Fruit fly (Drosophila melanogaster): ENCODE data around the gene IM33.
A peak's percentile ranks its signal among the peaks of the same experiment; 100 is the strongest.

Gene IM33

DNA sequence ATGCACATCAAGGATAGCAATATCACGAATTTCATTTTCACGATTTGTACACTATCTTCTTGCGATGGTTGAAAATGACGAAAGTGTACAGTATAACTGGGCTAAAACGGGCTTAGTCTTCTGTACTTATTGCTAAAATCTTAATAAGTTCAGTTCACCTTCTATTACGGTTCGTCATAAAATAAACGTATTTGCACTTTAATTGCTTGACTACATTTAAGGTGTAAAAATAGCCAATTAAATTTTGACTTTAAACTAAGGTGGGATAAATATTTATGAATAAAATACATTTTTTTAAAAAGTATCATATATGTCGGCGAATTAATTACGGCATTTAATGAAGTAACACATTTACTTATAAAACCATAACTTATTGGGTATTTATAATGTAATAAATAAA is 26.8 kb downstream of the IM33 start, which contains the start of gene Sfp24Bb:
Gene Sfp24Bb (minus strand): TSS at position 101 of the 400 bp plus-strand sequence.
- TF ChIP-seq noc (tag; optimal IDR thresholded peaks at IDR 0.05) = no peak

DNA sequence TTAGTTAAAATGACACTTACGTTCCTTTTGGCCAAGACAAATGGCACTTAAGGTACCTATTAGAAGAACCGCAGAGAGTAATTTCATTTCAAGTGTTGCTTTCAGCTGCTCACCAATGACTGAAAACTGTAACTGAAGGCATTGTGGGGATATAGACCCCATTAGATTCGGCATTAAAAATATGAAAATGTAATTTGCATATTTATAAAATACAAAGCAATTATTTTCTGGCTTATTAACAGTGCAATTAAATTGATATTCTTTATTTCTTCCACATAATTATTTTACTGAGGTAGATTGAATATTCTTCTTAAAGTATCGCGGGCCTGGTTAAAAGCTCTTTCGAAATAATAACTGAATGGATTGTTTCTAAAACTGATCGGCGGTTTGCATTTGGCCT is 27.4 kb downstream of the IM33 start, which contains the start of gene Sfp24Bd:
Gene Sfp24Bd (minus strand): TSS at position 101 of the 400 bp plus-strand sequence.
- TF ChIP-seq noc (tag; optimal IDR thresholded peaks at IDR 0.05) = no peak

DNA sequence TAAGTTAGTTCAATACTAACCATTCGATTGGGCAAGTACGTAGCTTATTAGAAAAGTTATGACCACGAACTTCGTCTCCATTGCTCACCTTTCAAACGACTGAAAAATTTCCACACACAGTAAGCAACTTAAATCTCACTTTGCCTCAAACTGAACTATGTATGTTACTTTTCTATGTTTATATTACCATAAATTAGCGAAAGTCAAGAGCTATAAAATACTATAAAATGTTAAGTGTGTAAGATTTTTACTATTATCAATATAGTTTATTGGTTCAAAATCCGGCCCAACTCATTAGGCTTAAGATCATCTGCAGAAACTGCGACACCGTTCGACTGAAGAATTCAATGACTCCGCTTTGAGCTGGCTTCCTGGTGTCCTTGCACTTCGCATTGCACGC is 28.0 kb downstream of the IM33 start, which contains the start of gene Sfp24Ba:
Gene Sfp24Ba (minus strand): TSS at position 101 of the 400 bp plus-strand sequence.
- TF ChIP-seq noc (tag; optimal IDR thresholded peaks at IDR 0.05) = no peak

DNA sequence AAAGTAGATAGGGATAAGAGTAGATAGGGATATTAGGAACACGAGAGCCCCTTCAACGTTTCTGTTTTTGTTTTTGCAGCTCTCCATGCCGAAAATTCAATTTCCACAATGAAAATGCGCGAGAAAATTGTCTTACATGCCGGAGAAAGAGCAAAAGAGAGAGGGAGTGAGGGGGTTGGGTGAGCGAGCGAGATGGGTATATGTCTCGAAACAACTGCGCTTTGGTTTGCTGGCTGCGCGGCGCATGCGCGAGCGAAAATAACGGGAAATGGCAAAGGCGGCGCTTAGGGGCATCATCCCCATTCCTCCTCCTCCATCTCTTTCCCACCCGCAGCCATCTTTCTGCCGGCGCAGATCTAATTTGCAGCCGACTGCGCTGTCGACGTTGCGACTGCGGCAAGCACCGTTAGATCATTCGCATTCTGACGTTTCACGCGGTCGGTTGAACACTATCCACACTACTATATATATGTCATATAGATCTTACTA is 34.1 kb downstream of the IM33 start, which contains the start of gene Drgx:
Gene Drgx (plus strand): TSS at position 439 of the 489 bp plus-strand sequence.
- no peak for TF ChIP-seq noc (tag; optimal IDR thresholded peaks at IDR 0.05)

DNA sequence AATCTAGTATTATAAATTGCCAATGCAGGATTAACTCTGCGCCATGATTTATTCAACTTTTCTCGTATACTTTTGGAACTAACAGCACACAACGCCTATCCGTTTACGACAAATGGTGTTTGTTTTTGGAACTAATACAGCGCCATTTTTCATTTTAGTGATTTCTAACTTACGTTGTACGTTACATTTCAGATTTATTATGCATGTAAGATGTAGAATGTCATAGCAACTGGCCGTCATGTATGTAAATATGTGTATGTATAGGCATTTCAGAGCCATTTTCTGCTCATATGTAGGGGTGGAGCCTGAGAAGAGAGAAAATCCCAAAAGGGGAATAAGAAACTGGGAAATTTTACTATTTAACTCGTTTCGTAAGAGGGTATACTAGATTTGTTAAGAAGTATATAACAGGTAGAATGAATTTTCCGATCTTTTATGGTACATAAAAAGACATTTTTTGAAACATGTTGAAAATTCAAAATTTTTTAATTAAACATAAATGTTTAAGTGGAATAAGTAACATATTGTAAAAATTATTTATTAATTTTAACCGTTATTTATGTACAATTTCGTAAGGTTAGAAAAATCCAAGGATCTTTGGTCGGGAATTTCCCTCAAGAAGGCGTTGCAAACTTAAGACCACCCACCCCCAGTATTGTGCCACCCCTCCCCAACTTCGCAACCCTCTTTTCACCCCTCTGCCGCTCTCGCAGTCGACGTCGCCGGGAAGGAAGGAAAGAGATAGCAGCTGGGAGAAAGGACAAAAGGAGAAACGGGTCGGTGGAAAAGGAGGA is 38.9 kb downstream of the IM33 start:
- no peak for TF ChIP-seq noc (tag; optimal IDR thresholded peaks at IDR 0.05)

DNA sequence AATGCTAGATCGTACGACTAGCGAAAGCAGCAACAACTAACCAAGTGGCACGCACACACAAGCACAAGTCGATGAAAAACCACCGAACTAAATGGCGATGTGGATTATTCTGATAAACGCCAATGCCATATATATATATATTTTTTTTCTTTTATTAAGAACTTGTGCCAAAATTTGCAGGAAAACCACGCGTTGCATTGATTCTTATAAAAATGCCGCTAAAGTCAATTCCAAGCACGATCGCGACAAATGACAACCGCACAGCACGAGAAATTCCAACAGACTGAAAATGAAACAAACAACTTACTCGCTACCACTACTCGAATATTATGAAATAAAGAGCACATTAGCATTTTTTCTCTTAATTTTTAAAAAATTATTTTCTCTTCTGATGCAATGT is 39.8 kb downstream of the IM33 start, which contains the start of gene for:
Gene for (minus strand): TSS at position 287 of the 400 bp plus-strand sequence.
- TF ChIP-seq noc (tag; optimal IDR thresholded peaks at IDR 0.05) = no peak

DNA sequence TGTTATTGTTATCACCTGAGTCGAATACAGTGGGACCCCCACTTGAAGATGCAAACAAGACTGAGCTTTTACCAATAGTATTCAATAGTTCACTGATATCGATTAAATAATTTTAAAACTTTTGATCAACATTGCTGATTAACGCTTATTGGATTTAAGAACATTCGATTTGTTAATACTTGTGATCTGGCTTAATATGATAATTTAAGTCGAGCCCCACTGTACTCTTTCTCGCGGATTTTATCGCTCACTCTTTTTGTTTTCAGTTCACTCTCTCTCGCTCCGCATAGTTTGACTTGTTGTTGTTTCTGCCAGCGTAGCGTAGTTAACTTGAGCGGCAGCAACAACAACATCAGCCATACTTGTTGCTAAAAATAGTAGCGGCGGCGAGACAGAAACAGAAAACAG is 40.8 kb downstream of the IM33 start:
- TF ChIP-seq noc (tag; optimal IDR thresholded peaks at IDR 0.05) = peak; percentile 100

DNA sequence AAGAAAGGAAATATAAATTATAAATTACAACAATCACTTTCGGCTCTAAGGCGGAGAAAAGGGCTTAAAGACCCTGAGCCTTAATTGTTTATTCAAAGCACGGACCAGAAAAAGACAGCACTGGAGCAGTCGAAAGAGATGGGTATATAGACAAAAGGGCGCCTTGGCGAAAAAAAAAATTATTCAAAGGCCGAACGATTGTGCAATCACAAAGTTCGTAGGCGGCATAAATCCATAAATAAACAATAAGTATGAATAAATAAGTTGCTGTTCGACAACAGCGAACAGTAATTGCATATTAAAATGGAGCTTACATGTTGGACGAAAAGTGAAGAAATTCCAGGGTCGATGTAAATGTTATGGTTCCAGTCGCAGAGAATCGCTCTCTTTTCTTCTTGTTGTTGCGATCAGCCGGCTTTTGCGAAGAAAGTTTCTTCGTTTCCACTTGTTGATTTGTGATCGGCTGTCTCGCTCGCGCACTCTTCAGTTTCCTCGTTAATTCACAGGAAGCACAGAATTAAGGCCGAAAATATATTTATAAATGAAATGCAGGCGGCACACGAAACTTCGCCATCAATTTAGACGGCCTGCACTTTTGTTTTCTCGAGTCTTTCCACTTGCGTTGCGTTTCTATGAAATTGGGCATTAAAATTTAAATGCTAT is 41.4 kb downstream of the IM33 start:
- TF ChIP-seq noc (tag; optimal IDR thresholded peaks at IDR 0.05) = no peak

DNA sequence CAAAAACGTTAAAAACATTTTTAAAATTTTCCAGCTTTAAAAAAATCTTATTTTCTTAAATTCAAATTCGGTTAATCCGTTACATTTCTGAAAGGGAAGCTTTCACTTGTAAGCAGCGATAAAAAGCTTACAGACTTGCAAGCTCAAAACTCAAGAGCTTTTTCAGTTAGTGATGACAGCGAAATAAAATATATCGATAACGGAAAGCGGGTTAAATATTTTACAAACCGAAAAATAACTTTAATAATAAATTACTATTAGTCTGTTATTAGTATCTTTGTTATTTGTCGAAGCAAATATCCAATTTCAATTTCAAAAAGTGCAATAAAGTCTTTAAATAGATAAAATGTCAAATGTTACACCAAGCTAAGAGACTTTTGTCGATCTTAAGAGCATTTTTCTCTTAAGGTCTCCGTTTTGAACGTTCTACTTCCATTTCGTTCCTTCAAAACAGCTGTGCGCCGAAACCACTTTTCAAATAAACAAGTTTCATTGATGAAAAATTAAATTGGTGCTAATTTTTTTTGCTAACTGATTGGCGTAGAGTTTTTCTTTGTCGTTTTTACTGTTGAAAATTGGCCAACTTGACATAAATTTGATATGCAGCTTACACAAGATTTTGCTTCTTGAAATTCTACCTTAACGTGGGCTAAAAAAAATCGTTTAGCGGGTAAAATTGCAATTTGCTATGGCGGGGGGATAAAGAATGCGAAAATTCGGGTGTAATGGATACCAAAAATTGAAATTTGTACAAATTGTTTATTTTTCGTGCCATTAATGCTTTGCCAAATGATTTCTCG is 48.1 kb downstream of the IM33 start:
- no peak for TF ChIP-seq noc (tag; optimal IDR thresholded peaks at IDR 0.05)

DNA sequence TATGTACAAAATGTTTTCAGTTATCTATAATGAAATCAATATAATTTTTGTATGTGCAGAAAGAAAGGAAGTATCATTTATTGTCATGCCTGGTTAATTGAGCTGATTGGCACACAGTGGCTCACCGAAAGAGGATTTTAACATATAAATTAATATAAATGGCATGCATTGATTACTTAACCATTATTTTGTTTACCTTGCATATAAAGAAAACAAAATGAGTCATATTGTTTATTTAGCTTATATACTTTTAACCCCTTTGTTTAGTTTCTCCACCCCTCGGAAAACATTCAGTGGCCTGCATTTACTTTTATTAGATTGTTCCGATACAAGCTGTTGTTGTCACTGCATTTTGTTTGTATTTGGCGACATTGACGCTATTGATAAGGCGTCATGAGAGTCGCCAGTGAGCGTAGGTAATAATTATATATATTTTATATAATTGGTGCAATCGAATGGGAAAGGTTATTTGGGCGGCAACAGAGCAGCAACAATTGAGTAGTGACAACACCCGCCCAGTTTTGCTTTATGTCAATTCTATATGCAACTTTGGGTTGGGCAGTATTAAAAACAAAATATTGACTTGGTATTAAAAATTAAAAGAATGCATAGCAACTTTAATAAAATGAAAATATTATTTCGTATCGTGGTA is 48.8 kb downstream of the IM33 start:
- TF ChIP-seq noc (tag; optimal IDR thresholded peaks at IDR 0.05) = no peak
